Worm (Caenorhabditis elegans) whole organism, L3 larva: Measurements from ENCODE around the gene mys-1.

Experiments
- R02D3.7 ChIP-seq: fragments of 150-350 bp; optimal IDR thresholded peaks from 2 replicates; lab custom pipeline; 2014; ENCODE audit warnings: missing biosample characterization, missing genetic modification characterization
- aly-2 ChIP-seq: fragments of 150-350 bp; optimal IDR thresholded peaks from 2 replicates; lab custom pipeline; 2014; ENCODE audit warnings: missing biosample characterization, missing genetic modification characterization
- ceh-28 ChIP-seq: fragments of 150-350 bp; optimal IDR thresholded peaks from 2 replicates; lab custom pipeline; 2014; ENCODE audit warnings: missing biosample characterization, missing genetic modification reagents, missing genetic modification characterization
- ceh-9 ChIP-seq: sonication (generic microtip); optimal IDR thresholded peaks from 2 replicates; lab custom pipeline; 2018; ENCODE audit warnings: missing biosample characterization, missing genetic modification characterization
- daf-12 ChIP-seq: fragments of 150-350 bp; optimal IDR thresholded peaks from 2 replicates; lab custom pipeline; 2014; ENCODE audit warnings: missing biosample characterization, missing genetic modification reagents, missing genetic modification characterization
- egl-27 ChIP-seq: sonication (generic microtip); optimal IDR thresholded peaks from 4 replicates; lab custom pipeline; 2017; ENCODE audit warnings: missing biosample characterization, missing genetic modification reagents, missing genetic modification characterization
- egl-5 ChIP-seq: fragments of 150-350 bp; optimal IDR thresholded peaks from 2 replicates; lab custom pipeline; 2017; ENCODE audit warnings: missing biosample characterization, missing genetic modification reagents, missing genetic modification characterization, inconsistent platforms
- elt-2 ChIP-seq: sonication (generic microtip); optimal IDR thresholded peaks from 2 replicates; lab custom pipeline; 2016; ENCODE audit warnings: missing genetic modification reagents, mild to moderate bottlenecking, missing genetic modification characterization, missing compliant biosample characterization
- elt-3 ChIP-seq, 3 experiments: fragments of 150-350 bp in 1 of 3; sonication (generic microtip) in 2 of 3; optimal IDR thresholded peaks; 2 replicates in 2 of 3; 4 replicates in 1 of 3; lab custom pipeline; 2014 to 2017; ENCODE audit warnings: missing biosample characterization in 3 of 3, missing genetic modification characterization in 3 of 3
- fkh-10 ChIP-seq: sonication (generic microtip); optimal IDR thresholded peaks from 2 replicates; lab custom pipeline; 2017; ENCODE audit warnings: missing biosample characterization, missing genetic modification reagents, missing genetic modification characterization
- fkh-2 ChIP-seq: fragments of 150-350 bp; optimal IDR thresholded peaks from 2 replicates; lab custom pipeline; 2014; ENCODE audit warnings: missing biosample characterization, missing genetic modification reagents, missing genetic modification characterization
- hmg-11 ChIP-seq: sonication (generic microtip); optimal IDR thresholded peaks from 2 replicates; lab custom pipeline; 2016; ENCODE audit warnings: missing genetic modification characterization, missing compliant biosample characterization
- jun-1 ChIP-seq: fragments of 150-350 bp; optimal IDR thresholded peaks from 2 replicates; lab custom pipeline; 2014; ENCODE audit warnings: missing biosample characterization, missing genetic modification reagents, missing genetic modification characterization
- lin-15B ChIP-seq: fragments of 150-350 bp; optimal IDR thresholded peaks from 2 replicates; lab custom pipeline; 2014; ENCODE audit warnings: missing biosample characterization, missing genetic modification characterization
- lsy-12 ChIP-seq: sonication (generic microtip); optimal IDR thresholded peaks from 2 replicates; lab custom pipeline; 2016; ENCODE audit warnings: mild to moderate bottlenecking, missing genetic modification characterization, missing compliant biosample characterization
- mdl-1 ChIP-seq: fragments of 150-350 bp; optimal IDR thresholded peaks from 2 replicates; lab custom pipeline; 2014; ENCODE audit warnings: missing biosample characterization, missing genetic modification characterization
- mml-1 ChIP-seq: fragments of 150-350 bp; sonication (generic microtip); optimal IDR thresholded peaks from 3 replicates; lab custom pipeline; 2014; ENCODE audit warnings: missing biosample characterization, missing genetic modification characterization
- nfya-1 ChIP-seq: sonication (generic microtip); optimal IDR thresholded peaks from 2 replicates; lab custom pipeline; 2017; ENCODE audit warnings: missing genetic modification characterization, mild to moderate bottlenecking, missing compliant biosample characterization, antibody characterized with exemption, moderate library complexity; ENCODE audit not compliant: insufficient read depth
- nhr-11 ChIP-seq: fragments of 150-350 bp; optimal IDR thresholded peaks from 2 replicates; lab custom pipeline; 2014; ENCODE audit warnings: missing biosample characterization, missing genetic modification characterization
- nhr-12 ChIP-seq: fragments of 150-350 bp; optimal IDR thresholded peaks from 2 replicates; lab custom pipeline; 2014; ENCODE audit warnings: missing biosample characterization, missing genetic modification characterization
- nhr-23 ChIP-seq: fragments of 150-350 bp; optimal IDR thresholded peaks from 2 replicates; lab custom pipeline; 2014; ENCODE audit warnings: missing biosample characterization, missing genetic modification reagents, missing genetic modification characterization
- nhr-237 ChIP-seq: fragments of 150-350 bp; optimal IDR thresholded peaks from 2 replicates; lab custom pipeline; 2014; ENCODE audit warnings: missing biosample characterization, missing genetic modification characterization
- nhr-25 ChIP-seq: sonication (generic microtip); optimal IDR thresholded peaks from 2 replicates; lab custom pipeline; 2017; ENCODE audit warnings: missing biosample characterization, missing genetic modification characterization
- nhr-67 ChIP-seq: fragments of 150-350 bp; optimal IDR thresholded peaks from 2 replicates; lab custom pipeline; 2014; ENCODE audit warnings: missing biosample characterization, missing genetic modification characterization
- pha-4 ChIP-seq: fragments of 150-350 bp; optimal IDR thresholded peaks from 2 replicates; lab custom pipeline; 2014; ENCODE audit warnings: missing biosample characterization, missing genetic modification reagents, missing genetic modification characterization
- pqm-1 ChIP-seq: fragments of 150-350 bp; optimal IDR thresholded peaks from 2 replicates; lab custom pipeline; 2017; ENCODE audit warnings: missing biosample characterization, missing genetic modification characterization, inconsistent platforms
- snpc-4 ChIP-seq: fragments of 150-350 bp; optimal IDR thresholded peaks from 2 replicates; lab custom pipeline; 2014; ENCODE audit warnings: missing biosample characterization, missing genetic modification characterization
- tbx-2 ChIP-seq: sonication (generic microtip); optimal IDR thresholded peaks from 2 replicates; lab custom pipeline; 2016; ENCODE audit warnings: mild to moderate bottlenecking, missing genetic modification characterization, missing compliant biosample characterization
- unc-39 ChIP-seq: sonication (generic microtip); optimal IDR thresholded peaks from 4 replicates; lab custom pipeline; 2017; ENCODE audit warnings: missing biosample characterization, missing genetic modification characterization
- zag-1 ChIP-seq: fragments of 150-350 bp; optimal IDR thresholded peaks from 2 replicates; lab custom pipeline; 2014; ENCODE audit warnings: missing biosample characterization, missing genetic modification characterization

mys-1 gene

ce11 chrV:7112223-7112622 is 27.8 kb upstream of the mys-1 start:
- TF ChIP-seq daf-12, result no peak
- no peak for TF ChIP-seq egl-27 (tag; lab: Kevin White, UChicago)
- no peak for TF ChIP-seq tbx-2 (tag; lab: Kevin White, UChicago)

- TF ChIP-seq pqm-1 (tag; lab: Kevin White, UChicago) (no peak), fkh-10 (peak; percentile 76), nhr-23 (tag; lab: Kevin White, UChicago) (no peak)
These were observed 26.8 kb upstream of the mys-1 start for ce11 chrV:7111276-7111675.

- TF ChIP-seq fkh-10 (peak; percentile 21), ceh-9 (no peak)
These were observed 25.9 kb upstream of the mys-1 start for ce11 chrV:7110370-7110769.

ce11 chrV:7106499-7107152 is 22.2 kb upstream of the mys-1 start:
- TF ChIP-seq fkh-10 (peak; percentile 54), jun-1 (tag; lab: Kevin White, UChicago) (no peak)

- TF ChIP-seq nhr-237 (tag; lab: Kevin White, UChicago), result no peak
- TF ChIP-seq R02D3.7 (tag; lab: Kevin White, UChicago), result no peak
- no peak for TF ChIP-seq egl-27 (tag; lab: Kevin White, UChicago)
These were observed 18.8 kb upstream of the mys-1 start, which contains the start of gene odr-2 for ce11 chrV:7103247-7103646. Gene odr-2, plus strand, starts transcription at chrV:7103547.

ce11 chrV:7096811-7097210 is 12.3 kb upstream of the mys-1 start:
- TF ChIP-seq lin-15B (tag; lab: Kevin White, UChicago) (no peak), fkh-10 (no peak), pha-4 (tag; lab: Kevin White, UChicago) (no peak), nhr-11 (tag; lab: Kevin White, UChicago) (no peak), aly-2 (tag; lab: Kevin White, UChicago) (no peak), snpc-4 (tag; lab: Kevin White, UChicago) (no peak), nfya-1 (no peak), nhr-237 (tag; lab: Kevin White, UChicago) (no peak), nhr-12 (tag; lab: Kevin White, UChicago) (no peak), egl-5 (tag; lab: Kevin White, UChicago) (no peak), hmg-11 (no peak), nhr-67 (tag; lab: Kevin White, UChicago) (no peak), elt-3 (tag; optimal IDR thresholded peaks at IDR 0.05; lab: Kevin White, UChicago) (no peak), pqm-1 (tag; lab: Kevin White, UChicago) (no peak), elt-2 (no peak), nhr-25 (tag; lab: Kevin White, UChicago) (no peak)

ce11 chrV:7096129-7096730 is 11.8 kb upstream of the mys-1 start:
- TF ChIP-seq fkh-2 (tag; lab: Kevin White, UChicago) (no peak), mdl-1 (no peak), ceh-9 (no peak), lsy-12 (tag; lab: Kevin White, UChicago) (no peak), nhr-23 (tag; lab: Kevin White, UChicago) (no peak), zag-1 (tag; lab: Kevin White, UChicago) (no peak), elt-3 (tag; optimal IDR thresholded peaks at IDR 0.05; lab: Kevin White, UChicago) (no peak), elt-2 (peak; percentile 27), pqm-1 (tag; lab: Kevin White, UChicago) (peak; percentile 21), mml-1 (tag; lab: Kevin White, UChicago) (no peak), ceh-28 (tag; lab: Kevin White, UChicago) (no peak), aly-2 (tag; lab: Kevin White, UChicago) (no peak), unc-39 (tag; lab: Kevin White, UChicago) (no peak), nhr-67 (tag; lab: Kevin White, UChicago) (no peak)
